Worm (Caenorhabditis elegans) whole organism, L4 larva: ENCODE results near the gene lsy-13.
"Not testable (repeated sequence)": the region's sequence is repeated elsewhere in the genome, so short reads cannot be mapped to it uniquely, and the experiment has no call there.

Experiments
- D1046.2 ChIP-seq: fragments of 200-800 bp; sonication (Bioruptor generic); IDR thresholded peaks from 2 replicates; pipeline ENCODE4 v1.3.6; 2022; ENCODE audit warnings: missing genetic modification characterization, missing compliant biosample characterization
- F10B5.3 ChIP-seq: sonication (generic microtip); optimal IDR thresholded peaks from 2 replicates; lab custom pipeline; 2016; ENCODE audit warnings: mild to moderate bottlenecking, missing genetic modification characterization, missing compliant biosample characterization
- F26F4.8 ChIP-seq: fragments of 200-800 bp; sonication (Bioruptor generic); conservative IDR thresholded peaks from 2 replicates; pipeline ENCODE4 v1.3.6; 2022; ENCODE audit warnings: missing genetic modification characterization, missing compliant biosample characterization
- F37D6.2 ChIP-seq: sonication (generic microtip); optimal IDR thresholded peaks from 2 replicates; lab custom pipeline; 2016; ENCODE audit warnings: mild to moderate bottlenecking, missing genetic modification characterization, missing compliant biosample characterization
- F44E2.7 ChIP-seq: fragments of 200-800 bp; sonication (Bioruptor generic); IDR thresholded peaks from 2 replicates; pipeline ENCODE4 v2.1.2; 2022; ENCODE audit warnings: missing genetic modification characterization, missing compliant biosample characterization
- T20F7.1 ChIP-seq: fragments of 200-800 bp; sonication (Bioruptor generic); optimal IDR thresholded peaks from 2 replicates; lab custom pipeline; 2018; ENCODE audit warnings: mild to moderate bottlenecking, missing genetic modification characterization, missing compliant biosample characterization
- T26A8.4 ChIP-seq: fragments of 200-800 bp; sonication (Bioruptor generic); IDR thresholded peaks from 2 replicates; pipeline ENCODE4 v1.3.6; 2022; ENCODE audit warnings: missing genetic modification characterization, missing compliant biosample characterization
- Y105C5A.15 ChIP-seq: fragments of 200-800 bp; sonication (Bioruptor generic); IDR thresholded peaks from 2 replicates; pipeline ENCODE4 v1.3.6; 2022; ENCODE audit warnings: missing genetic modification characterization, missing compliant biosample characterization
- Y48G9A.11 ChIP-seq: fragments of 200-800 bp; sonication (Bioruptor generic); IDR thresholded peaks from 2 replicates; pipeline ENCODE4 v1.3.6; 2022; ENCODE audit warnings: missing genetic modification reagents, missing genetic modification characterization, missing compliant biosample characterization
- Y75B8A.6 ChIP-seq: fragments of 200-800 bp; sonication (Bioruptor generic); IDR thresholded peaks from 2 replicates; pipeline ENCODE4 v1.3.6; 2022; ENCODE audit warnings: missing genetic modification reagents, missing genetic modification characterization, missing compliant biosample characterization
- ZK337.2 ChIP-seq: fragments of 200-800 bp; sonication (Bioruptor generic); IDR thresholded peaks from 2 replicates; pipeline ENCODE4 v1.3.6; 2022; ENCODE audit warnings: missing genetic modification reagents, missing genetic modification characterization, missing compliant biosample characterization
- arid-1 ChIP-seq: fragments of 200-800 bp; sonication (Bioruptor generic); conservative IDR thresholded peaks from 2 replicates; pipeline ENCODE4 v1.3.6; 2022; ENCODE audit warnings: missing genetic modification reagents, missing genetic modification characterization, missing compliant biosample characterization
- ceh-20 ChIP-seq: fragments of 200-800 bp; sonication (Bioruptor generic); IDR thresholded peaks from 2 replicates; pipeline ENCODE4 v1.3.6; 2022; ENCODE audit warnings: missing genetic modification reagents, missing genetic modification characterization, missing compliant biosample characterization
- ceh-44 ChIP-seq: fragments of 200-800 bp; sonication (Bioruptor generic); IDR thresholded peaks from 2 replicates; pipeline ENCODE4 v1.3.6; 2022; ENCODE audit warnings: missing genetic modification reagents, missing genetic modification characterization, missing compliant biosample characterization
- ctbp-1 ChIP-seq: fragments of 200-800 bp; sonication (Bioruptor generic); IDR thresholded peaks from 2 replicates; pipeline ENCODE4 v1.3.6; 2022; ENCODE audit warnings: missing genetic modification reagents, missing genetic modification characterization, missing compliant biosample characterization
- daf-16 ChIP-seq, 3 experiments: sonication (generic microtip); optimal IDR thresholded peaks; 2 replicates each; lab custom pipeline; 2016 to 2017; ENCODE audit warnings: missing genetic modification characterization in 3 of 3, missing genetic modification reagents in 3 of 3, mild to moderate bottlenecking in 2 of 3, missing compliant biosample characterization in 2 of 3, missing biosample characterization in 1 of 3, moderate library complexity in 1 of 3
- daf-8 ChIP-seq: fragments of 200-800 bp; sonication (Bioruptor generic); IDR thresholded peaks from 2 replicates; pipeline ENCODE4 v1.3.6; 2022; ENCODE audit warnings: missing genetic modification characterization, missing compliant biosample characterization
- dmd-6 ChIP-seq: fragments of 200-800 bp; sonication (Bioruptor generic); IDR thresholded peaks from 2 replicates; pipeline ENCODE4 v1.3.6; 2022; ENCODE audit warnings: missing genetic modification reagents, missing genetic modification characterization, missing compliant biosample characterization
- dmd-9 ChIP-seq: fragments of 200-800 bp; sonication (Bioruptor generic); IDR thresholded peaks from 2 replicates; pipeline ENCODE4 v1.3.6; 2022; ENCODE audit warnings: missing genetic modification reagents, missing genetic modification characterization, missing compliant biosample characterization
- dve-1 ChIP-seq: sonication (generic microtip); optimal IDR thresholded peaks from 2 replicates; lab custom pipeline; 2017; ENCODE audit warnings: antibody characterized with exemption, mild to moderate bottlenecking, missing genetic modification characterization, missing compliant biosample characterization; ENCODE audit not compliant: insufficient read depth
- egl-43 ChIP-seq: fragments of 200-800 bp; sonication (Bioruptor generic); IDR thresholded peaks from 2 replicates; pipeline ENCODE4 v1.3.6; 2022; ENCODE audit warnings: missing genetic modification reagents, missing genetic modification characterization, missing compliant biosample characterization
- hif-1 ChIP-seq, 2 experiments: sonication (generic microtip); optimal IDR thresholded peaks; 2 replicates each; lab custom pipeline; 2016 to 2017; ENCODE audit warnings: missing compliant biosample characterization in 2 of 2, missing genetic modification characterization in 2 of 2, missing genetic modification reagents in 2 of 2, missing genotype in 2 of 2, mild to moderate bottlenecking in 1 of 2
- hlh-11 ChIP-seq: fragments of 200-800 bp; sonication (Bioruptor generic); optimal IDR thresholded peaks from 2 replicates; lab custom pipeline; 2018; ENCODE audit warnings: mild to moderate bottlenecking, missing genetic modification characterization, missing compliant biosample characterization
- hmg-1.1 ChIP-seq: fragments of 200-800 bp; sonication (Bioruptor generic); IDR thresholded peaks from 2 replicates; pipeline ENCODE4 v1.3.6; 2022; ENCODE audit warnings: missing genetic modification reagents, missing genetic modification characterization, missing compliant biosample characterization
- lim-7 ChIP-seq: fragments of 200-800 bp; sonication (Bioruptor generic); IDR thresholded peaks from 2 replicates; pipeline ENCODE4 v1.3.6; 2022; ENCODE audit warnings: missing genetic modification characterization, missing compliant biosample characterization
- lin-1 ChIP-seq: fragments of 200-800 bp; sonication (Bioruptor generic); IDR thresholded peaks from 2 replicates; pipeline ENCODE4 v1.3.6; 2022; ENCODE audit warnings: missing genetic modification reagents, missing genetic modification characterization, missing compliant biosample characterization
- lin-29 ChIP-seq: fragments of 200-800 bp; sonication (Bioruptor generic); IDR thresholded peaks from 2 replicates; pipeline ENCODE4 v1.3.6; 2022; ENCODE audit warnings: missing genetic modification reagents, missing genetic modification characterization, missing compliant biosample characterization
- lin-38 ChIP-seq: fragments of 200-800 bp; sonication (Bioruptor generic); IDR thresholded peaks from 2 replicates; pipeline ENCODE4 v1.3.6; 2022; ENCODE audit warnings: missing genetic modification reagents, missing genetic modification characterization, missing compliant biosample characterization
- lsy-2 ChIP-seq, 2 experiments: fragments of 150-350 bp in 1 of 2; sonication (generic microtip) in 1 of 2; optimal IDR thresholded peaks; 2 replicates each; lab custom pipeline; 2014 to 2017; ENCODE audit warnings: missing biosample characterization in 2 of 2, missing genetic modification characterization in 2 of 2
- madf-5 ChIP-seq, 2 experiments: fragments of 200-800 bp; sonication (Bioruptor generic); IDR thresholded peaks; 2 replicates each; pipeline ENCODE4 v1.3.6; 2022; ENCODE audit warnings: missing compliant biosample characterization in 2 of 2, missing genetic modification characterization in 2 of 2
- madf-9 ChIP-seq: fragments of 200-800 bp; sonication (Bioruptor generic); conservative IDR thresholded peaks from 2 replicates; pipeline ENCODE4 v1.3.6; 2022; ENCODE audit warnings: missing genetic modification reagents, missing genetic modification characterization, missing compliant biosample characterization
- mep-1 ChIP-seq: fragments of 150-350 bp; sonication (generic microtip); optimal IDR thresholded peaks from 3 replicates; lab custom pipeline; 2014; ENCODE audit warnings: missing biosample characterization, missing genetic modification characterization
- mxl-2 ChIP-seq: fragments of 200-800 bp; sonication (Bioruptor generic); conservative IDR thresholded peaks from 2 replicates; pipeline ENCODE4 v1.3.6; 2022; ENCODE audit warnings: missing genetic modification reagents, missing genetic modification characterization, missing compliant biosample characterization
- nhr-102 ChIP-seq: sonication (generic microtip); optimal IDR thresholded peaks from 2 replicates; lab custom pipeline; 2016; ENCODE audit warnings: mild to moderate bottlenecking, missing genetic modification characterization, moderate library complexity, missing compliant biosample characterization
- nhr-41 ChIP-seq: fragments of 200-800 bp; sonication (Bioruptor generic); IDR thresholded peaks from 2 replicates; pipeline ENCODE4 v1.3.6; 2022; ENCODE audit warnings: missing genetic modification reagents, missing genetic modification characterization, missing compliant biosample characterization
- nhr-42 ChIP-seq: fragments of 200-800 bp; sonication (Bioruptor generic); IDR thresholded peaks from 2 replicates; pipeline ENCODE4 v1.3.6; 2022; ENCODE audit warnings: missing genetic modification characterization, missing compliant biosample characterization
- php-3 ChIP-seq: fragments of 200-800 bp; sonication (Bioruptor generic); IDR thresholded peaks from 2 replicates; pipeline ENCODE4 v1.3.6; 2022; ENCODE audit warnings: missing genetic modification reagents, missing genetic modification characterization, missing compliant biosample characterization
- rbr-2 ChIP-seq: sonication (generic microtip); optimal IDR thresholded peaks from 2 replicates; lab custom pipeline; 2016; ENCODE audit warnings: missing genotype, missing genetic modification characterization, missing compliant biosample characterization
- saeg-2 ChIP-seq: fragments of 200-800 bp; sonication (Bioruptor generic); IDR thresholded peaks from 2 replicates; pipeline ENCODE4 v1.3.6; 2022; ENCODE audit warnings: missing genetic modification reagents, missing genetic modification characterization, missing compliant biosample characterization
- set-16 ChIP-seq: fragments of 200-800 bp; sonication (Bioruptor generic); IDR thresholded peaks from 2 replicates; pipeline ENCODE4 v1.3.6; 2022; ENCODE audit warnings: missing genetic modification reagents, missing genetic modification characterization, missing compliant biosample characterization
- snpc-1.2 ChIP-seq: fragments of 200-800 bp; sonication (Bioruptor generic); IDR thresholded peaks from 2 replicates; pipeline ENCODE4 v1.3.6; 2022; ENCODE audit warnings: missing genetic modification reagents, missing genetic modification characterization, missing compliant biosample characterization
- tag-97 ChIP-seq: fragments of 200-800 bp; sonication (Bioruptor generic); IDR thresholded peaks from 2 replicates; pipeline ENCODE4 v1.3.6; 2022; ENCODE audit warnings: missing genetic modification characterization, missing compliant biosample characterization
- tra-1 ChIP-seq: fragments of 200-800 bp; sonication (Bioruptor generic); IDR thresholded peaks from 2 replicates; pipeline ENCODE4 v1.3.6; 2022; ENCODE audit warnings: missing genetic modification reagents, missing genetic modification characterization, missing compliant biosample characterization
- unc-130 ChIP-seq: sonication (generic microtip); optimal IDR thresholded peaks from 2 replicates; lab custom pipeline; 2016; ENCODE audit warnings: missing genetic modification reagents, missing genetic modification characterization, missing compliant biosample characterization
- vab-7 ChIP-seq: fragments of 200-800 bp; sonication (Bioruptor generic); IDR thresholded peaks from 2 replicates; pipeline ENCODE4 v1.3.6; 2022; ENCODE audit warnings: missing genetic modification reagents, missing genetic modification characterization, missing compliant biosample characterization
- zfp-3 ChIP-seq: fragments of 200-800 bp; sonication (Bioruptor generic); conservative IDR thresholded peaks from 2 replicates; pipeline ENCODE4 v1.3.6; 2022; ENCODE audit warnings: missing genetic modification reagents, missing genetic modification characterization, missing compliant biosample characterization

lsy-13 gene

ce11 chrIV:16843563-16843962 lies 20.1 kb upstream of the lsy-13 start:
- TF ChIP-seq lim-7 (peak; percentile 54; the same call in 1 of the 2 replicates), snpc-1.2 (GFP tag; lab: Robert Waterston, UW) (peak; percentile 90), lin-38 (peak; percentile 21; the same call in 1 of the 2 replicates), vab-7 (GFP tag; lab: Robert Waterston, UW) (0 out of 2 replicates have a peak, but pooled peaks have one; percentile 12)

ce11 chrIV:16845376-16845775 lies 18.3 kb upstream of the lsy-13 start:
- TF ChIP-seq mep-1 (tag; lab: Kevin White, UChicago) = peak; percentile 23
- TF ChIP-seq mxl-2 = peak; percentile 84
- peak; percentile 90 for TF ChIP-seq nhr-41 (GFP tag; lab: Robert Waterston, UW)
- peak; percentile 98 for TF ChIP-seq T26A8.4
- peak; percentile 99 for TF ChIP-seq ceh-20
- peak; percentile 91; the same call in 1 of the 2 replicates for TF ChIP-seq daf-8
- peak; percentile 92 for TF ChIP-seq Y48G9A.11 (GFP tag; lab: Robert Waterston, UW)
- peak; percentile 96 for TF ChIP-seq lin-38
- TF ChIP-seq tra-1 (GFP tag; lab: Robert Waterston, UW) = peak; percentile 95
- peak; percentile 46 for TF ChIP-seq nhr-102 (tag; lab: Kevin White, UChicago)
- TF ChIP-seq D1046.2 (GFP tag; lab: Robert Waterston, UW) = peak; percentile 97
- TF ChIP-seq F10B5.3 (tag; lab: Kevin White, UChicago) = peak; percentile 68
- peak; percentile 93 for TF ChIP-seq arid-1 (GFP tag; lab: Robert Waterston, UW)
- peak; percentile 97 for TF ChIP-seq php-3 (GFP tag; lab: Robert Waterston, UW)
- 0 out of 2 replicates have a peak, but pooled peaks have one; percentile 35 for TF ChIP-seq lim-7
- peak; percentile 95 for TF ChIP-seq Y75B8A.6
- TF ChIP-seq tag-97 (GFP tag; lab: Robert Waterston, UW) = peak; percentile 97
- TF ChIP-seq zfp-3 = peak; percentile 98
- 0 out of 2 replicates have a peak, but pooled peaks have one; percentile 21 for TF ChIP-seq F44E2.7 (GFP tag; lab: Robert Waterston, UW)
- TF ChIP-seq madf-9 (GFP tag; lab: Robert Waterston, UW) = peak; percentile 94
- 0 out of 2 replicates have a peak, but pooled peaks have one; percentile 29 for TF ChIP-seq F26F4.8 (GFP tag; lab: Robert Waterston, UW)
- TF ChIP-seq daf-16 (GFP tag; optimal IDR thresholded peaks at IDR 0.05; lab: Kevin White, UChicago) = not testable (repeated sequence)
- TF ChIP-seq daf-16 (tag; optimal IDR thresholded peaks at IDR 0.05; lab: Kevin White, UChicago) = peak; percentile 21
- TF ChIP-seq lin-29 = peak; percentile 99
- TF ChIP-seq hlh-11 = peak; percentile 45
- peak; percentile 99 for TF ChIP-seq dmd-9
- peak; percentile 37 for TF ChIP-seq dve-1
- TF ChIP-seq dmd-6 (GFP tag; lab: Robert Waterston, UW) = peak; percentile 97
- peak; percentile 95 for TF ChIP-seq ceh-44 (GFP tag; lab: Robert Waterston, UW)
- peak; percentile 99 for TF ChIP-seq nhr-42 (GFP tag; lab: Robert Waterston, UW)
- peak; percentile 98 for TF ChIP-seq snpc-1.2 (GFP tag; lab: Robert Waterston, UW)
- TF ChIP-seq T20F7.1 (GFP tag; lab: Kevin White, UChicago) = peak; percentile 64
- TF ChIP-seq set-16 = peak; percentile 66; the same call in 1 of the 2 replicates
- TF ChIP-seq lsy-2 (tag; optimal IDR thresholded peaks at IDR 0.05; lab: Kevin White, UChicago) = peak; percentile 27 to 70
- peak in 1 of 2 experiments; percentile 90; a peak in 1 of 4 replicates for TF ChIP-seq madf-5 (GFP tag; IDR thresholded peaks at IDR 0.05; lab: Robert Waterston, UW)
- peak; percentile 94 for TF ChIP-seq hmg-1.1 (GFP tag; lab: Robert Waterston, UW)
- peak; percentile 93 for TF ChIP-seq egl-43 (GFP tag; lab: Robert Waterston, UW)
- TF ChIP-seq ZK337.2 (GFP tag; lab: Robert Waterston, UW) = peak; percentile 86
- TF ChIP-seq lin-1 (GFP tag; lab: Robert Waterston, UW) = peak; percentile 96
- TF ChIP-seq vab-7 (GFP tag; lab: Robert Waterston, UW) = peak; percentile 95
- TF ChIP-seq Y105C5A.15 (GFP tag; lab: Robert Waterston, UW) = peak; percentile 55; the same call in 1 of the 2 replicates
- TF ChIP-seq rbr-2 (tag; lab: Kevin White, UChicago) = peak; percentile 67
- TF ChIP-seq saeg-2 (GFP tag; lab: Robert Waterston, UW) = peak; percentile 94
- peak; percentile 14 for TF ChIP-seq unc-130
- TF ChIP-seq ctbp-1 (GFP tag; lab: Robert Waterston, UW) = peak; percentile 94
- TF ChIP-seq F37D6.2 = peak; percentile 47
- TF ChIP-seq hif-1 (tag; optimal IDR thresholded peaks at IDR 0.05; lab: Kevin White, UChicago) = peak in 1 of 2 experiments; percentile 3
